Worm (Caenorhabditis elegans) whole organism, early embryonic: ENCODE results near the gene F13H8.6.

Source experiments
- ama-1 ChIP-seq: fragments of 150-350 bp; optimal IDR thresholded peaks from 2 replicates; lab custom pipeline; 2014
- ets-7 ChIP-seq: sonication (generic microtip); optimal IDR thresholded peaks from 2 replicates; lab custom pipeline; 2016; ENCODE audit warnings: missing genotype, missing genetic modification characterization, missing compliant biosample characterization
- hnd-1 ChIP-seq: sonication (generic microtip); optimal IDR thresholded peaks from 2 replicates; lab custom pipeline; 2016; ENCODE audit warnings: missing genetic modification characterization, missing compliant biosample characterization

DNA sequence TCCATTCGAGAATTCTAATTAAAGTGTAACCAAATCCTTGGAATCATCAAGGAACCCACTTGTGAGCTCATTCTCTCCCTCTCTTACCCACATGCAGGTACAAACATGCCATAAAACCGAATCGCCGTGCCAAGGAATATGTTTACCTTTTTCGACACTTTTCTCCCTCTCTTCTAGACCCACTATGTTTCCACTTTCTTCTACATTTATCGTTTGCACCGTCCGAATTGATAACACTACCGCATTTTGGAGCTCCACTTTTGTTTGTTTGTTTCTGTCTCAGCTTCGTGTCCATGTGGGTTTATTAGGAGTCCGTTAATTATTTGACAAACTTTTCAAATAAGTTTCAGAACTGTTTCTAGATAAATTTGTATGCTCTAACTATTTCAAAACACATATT lies 4.9 kb downstream of the F13H8.6 start:
- TF ChIP-seq hnd-1 (no peak), ama-1 (no peak), ets-7 (tag; lab: Kevin White, UChicago) (no peak)
